Worm (Caenorhabditis elegans) whole organism, L4 larva: ENCODE measurements around the gene irg-4.

Experiments
- F44E2.7 ChIP-seq: fragments of 200-800 bp; sonication (Bioruptor generic); IDR thresholded peaks from 2 replicates; pipeline ENCODE4 v2.1.2; 2022; ENCODE audit warnings: missing genetic modification characterization, missing compliant biosample characterization
- aly-2 ChIP-seq: sonication (generic microtip); optimal IDR thresholded peaks from 2 replicates; lab custom pipeline; 2018; ENCODE audit warnings: missing biosample characterization, missing genetic modification characterization
- ama-1 ChIP-seq: fragments of 150-350 bp; optimal IDR thresholded peaks from 2 replicates; lab custom pipeline; 2014; ENCODE audit warnings: inconsistent platforms, mixed read lengths
- ces-1 ChIP-seq: fragments of 150-350 bp; sonication (generic microtip); optimal IDR thresholded peaks from 4 replicates; lab custom pipeline; 2014; ENCODE audit warnings: missing biosample characterization, missing genetic modification reagents, missing genetic modification characterization
- dve-1 ChIP-seq: sonication (generic microtip); optimal IDR thresholded peaks from 2 replicates; lab custom pipeline; 2017; ENCODE audit warnings: antibody characterized with exemption, mild to moderate bottlenecking, missing genetic modification characterization, missing compliant biosample characterization; ENCODE audit not compliant: insufficient read depth
- nhr-11 ChIP-seq: fragments of 150-350 bp; optimal IDR thresholded peaks from 2 replicates; lab custom pipeline; 2014; ENCODE audit warnings: missing biosample characterization, missing genetic modification characterization
- pha-4 ChIP-seq, 2 experiments: fragments of 150-350 bp in 1 of 2; fragments of 200-800 bp in 1 of 2; sonication (Bioruptor generic) in 1 of 2; IDR thresholded peaks in 1 of 2; optimal IDR thresholded peaks in 1 of 2; 2 replicates each; pipeline versions ENCODE4 v1.3.6 to Lab custom; 2014 to 2022; ENCODE audit warnings: missing genetic modification characterization in 2 of 2, missing genetic modification reagents in 2 of 2, missing biosample characterization in 1 of 2, missing compliant biosample characterization in 1 of 2
- skn-1 ChIP-seq: fragments of 150-350 bp; optimal IDR thresholded peaks from 2 replicates; lab custom pipeline; 2014; ENCODE audit warnings: missing biosample characterization, missing genetic modification characterization
- spr-3 ChIP-seq: fragments of 200-800 bp; sonication (Bioruptor generic); optimal IDR thresholded peaks from 2 replicates; lab custom pipeline; 2018; ENCODE audit warnings: mild to moderate bottlenecking, missing genetic modification characterization, missing compliant biosample characterization

ce11 chrIV:12468359-12468758 lies 32.7 kb downstream of the irg-4 start, which contains the start of gene igdb-2:
- TF ChIP-seq nhr-11 (no peak), aly-2 (tag; lab: Kevin White, UChicago) (no peak), F44E2.7 (GFP tag; lab: Robert Waterston, UW) (no peak), pha-4 (GFP tag; IDR thresholded peaks at IDR 0.05; lab: Robert Waterston, UW) (no peak), pha-4 (tag; optimal IDR thresholded peaks at IDR 0.05; lab: Kevin White, UChicago) (no peak), dve-1 (tag; lab: Kevin White, UChicago) (no peak), ces-1 (GFP tag; lab: Kevin White, UChicago) (no peak), spr-3 (no peak), skn-1 (no peak), ama-1 (lab: Kevin White, UChicago) (no peak)
